Worm (Caenorhabditis elegans) whole organism, midembryonic: ENCODE results near the gene C53A3.1.

Experiments
- T22C8.4 ChIP-seq: fragments of 200-800 bp; sonication (Bioruptor generic); IDR thresholded peaks from 2 replicates; pipeline ENCODE4 v1.3.6; 2022; ENCODE audit warnings: missing genetic modification characterization, missing compliant biosample characterization
- cog-1 ChIP-seq: sonication (generic microtip); optimal IDR thresholded peaks from 2 replicates; lab custom pipeline; 2016; ENCODE audit warnings: missing genetic modification characterization, missing compliant biosample characterization
- flt-1 ChIP-seq: fragments of 200-800 bp; sonication (Bioruptor generic); IDR thresholded peaks from 2 replicates; pipeline ENCODE4 v1.3.6; 2022; ENCODE audit warnings: missing genetic modification characterization, missing compliant biosample characterization
- klf-2 ChIP-seq: fragments of 200-800 bp; sonication (Bioruptor generic); conservative IDR thresholded peaks from 2 replicates; pipeline ENCODE4 v1.3.6; 2022; ENCODE audit warnings: missing genetic modification reagents, missing genetic modification characterization, missing compliant biosample characterization
- med-1 ChIP-seq: sonication (generic microtip); optimal IDR thresholded peaks from 2 replicates; lab custom pipeline; 2017; ENCODE audit warnings: missing genetic modification characterization, mild to moderate bottlenecking, missing compliant biosample characterization, antibody characterized with exemption, missing genetic modification reagents; ENCODE audit not compliant: insufficient read depth
- ref-1 ChIP-seq: fragments of 200-800 bp; sonication (Bioruptor generic); conservative IDR thresholded peaks from 2 replicates; pipeline ENCODE4 v1.3.6; 2022; ENCODE audit warnings: missing genetic modification reagents, missing genetic modification characterization, missing compliant biosample characterization
- tab-1 ChIP-seq: fragments of 200-800 bp; sonication (Bioruptor generic); IDR thresholded peaks from 2 replicates; pipeline ENCODE4 v1.3.6; 2022; ENCODE audit warnings: missing genetic modification characterization, missing compliant biosample characterization
- ztf-23 ChIP-seq: fragments of 200-800 bp; sonication (Bioruptor generic); IDR thresholded peaks from 2 replicates; pipeline ENCODE4 v1.3.6; 2022; ENCODE audit warnings: missing genetic modification reagents, missing genetic modification characterization, missing compliant biosample characterization
- ztf-29 ChIP-seq: fragments of 200-800 bp; sonication (Bioruptor generic); IDR thresholded peaks from 2 replicates; pipeline ENCODE4 v1.3.6; 2022; ENCODE audit warnings: missing genetic modification reagents, missing genetic modification characterization, missing compliant biosample characterization

DNA sequence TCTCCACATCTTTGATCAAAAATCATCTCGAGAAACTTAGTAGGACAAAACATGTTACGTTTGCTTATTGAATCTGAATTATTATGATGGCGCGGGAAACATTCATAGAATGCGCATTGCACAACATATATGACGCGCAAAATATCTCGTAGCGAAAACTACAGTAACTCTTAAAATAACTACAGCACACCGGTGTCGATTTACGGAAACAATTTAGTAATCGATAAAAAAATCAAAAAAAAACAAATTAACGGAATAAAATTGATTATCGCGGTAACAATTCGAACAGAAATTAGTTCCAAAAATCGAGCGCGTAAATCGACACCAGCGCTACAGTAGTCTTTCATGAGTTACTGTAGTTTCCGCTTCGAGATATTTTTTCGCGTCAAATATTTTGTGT lies 37.9 kb downstream of the C53A3.1 start:
- TF ChIP-seq flt-1 (GFP tag; lab: Robert Waterston, UW) = no peak
- TF ChIP-seq klf-2 = no peak
- no peak for TF ChIP-seq cog-1 (tag; lab: Kevin White, UChicago)
- TF ChIP-seq ztf-29 (GFP tag; lab: Robert Waterston, UW) = no peak
- no peak for TF ChIP-seq tab-1 (GFP tag; lab: Robert Waterston, UW)
- TF ChIP-seq ref-1 (GFP tag; lab: Robert Waterston, UW) = no peak
- no peak for TF ChIP-seq med-1 (GFP tag; lab: Kevin White, UChicago)
- no peak for TF ChIP-seq ztf-23
- TF ChIP-seq T22C8.4 (GFP tag; lab: Robert Waterston, UW) = no peak
